Fruit fly (Drosophila melanogaster) whole organism, wandering third instar larva: ENCODE measurements around the gene slpr.

Experiments
- Abd-B ChIP-seq: fragments of >200 bp; optimal IDR thresholded peaks from 2 replicates; lab custom pipeline; 2017; ENCODE audit warnings: missing biosample characterization, missing genetic modification characterization
- CG32264 ChIP-seq: fragments of 200-800 bp; sonication (Bioruptor generic); optimal IDR thresholded peaks from 2 replicates; lab custom pipeline; 2016; ENCODE audit warnings: missing biosample characterization, missing genetic modification characterization
- CG9705 ChIP-seq: fragments of 200-800 bp; sonication (Bioruptor generic); optimal IDR thresholded peaks from 2 replicates; lab custom pipeline; 2018; ENCODE audit warnings: missing biosample characterization, mild to moderate bottlenecking, missing genetic modification characterization
- CrebA ChIP-seq: fragments of 200-800 bp; sonication (Bioruptor generic); optimal IDR thresholded peaks from 2 replicates; lab custom pipeline; 2016; ENCODE audit warnings: missing biosample characterization, mild to moderate bottlenecking, missing genetic modification characterization, borderline replicate concordance
- Dfd ChIP-seq: fragments of >200 bp; optimal IDR thresholded peaks from 2 replicates; lab custom pipeline; 2017; ENCODE audit warnings: missing biosample characterization, missing genetic modification characterization
- Dif ChIP-seq: fragments of 200-275, 200-300 bp; sonication (Bioruptor generic); optimal IDR thresholded peaks from 2 replicates; lab custom pipeline; 2018; ENCODE audit warnings: missing biosample characterization, missing genetic modification characterization; ENCODE audit not compliant: partially characterized antibody
- GATAd ChIP-seq: sonication (Bioruptor generic); optimal IDR thresholded peaks from 2 replicates; lab custom pipeline; 2016; ENCODE audit warnings: missing biosample characterization, missing genetic modification characterization
- HLH106 ChIP-seq: fragments of 200-800 bp; optimal IDR thresholded peaks from 3 replicates; lab custom pipeline; 2019; ENCODE audit warnings: missing biosample characterization, mild to moderate bottlenecking, missing genetic modification characterization, moderate library complexity
- Hnf4 ChIP-seq: fragments of 200-800 bp; sonication (Bioruptor generic); optimal IDR thresholded peaks from 2 replicates; lab custom pipeline; 2016; ENCODE audit warnings: missing biosample characterization, mild to moderate bottlenecking, missing genetic modification characterization
- Hr78 ChIP-seq: fragments of >200 bp; optimal IDR thresholded peaks from 2 replicates; lab custom pipeline; 2017; ENCODE audit warnings: missing biosample characterization, missing genetic modification characterization
- Hr83 ChIP-seq: fragments of 200-300 bp; sonication (Bioruptor generic); optimal IDR thresholded peaks from 2 replicates; lab custom pipeline; 2016; ENCODE audit warnings: missing biosample characterization, mild to moderate bottlenecking, missing genetic modification characterization, moderate library complexity; ENCODE audit not compliant: poor library complexity, severe bottlenecking
- Jra ChIP-seq: sonication (Bioruptor generic); optimal IDR thresholded peaks from 2 replicates; lab custom pipeline; 2016; ENCODE audit warnings: missing biosample characterization, missing genetic modification characterization
- Mio ChIP-seq: sonication (Bioruptor generic); optimal IDR thresholded peaks from 2 replicates; lab custom pipeline; 2016; ENCODE audit warnings: missing biosample characterization, missing genetic modification characterization
- Myc ChIP-seq: fragments of >200 bp; optimal IDR thresholded peaks from 2 replicates; lab custom pipeline; 2017
- N ChIP-seq: fragments of >200 bp; optimal IDR thresholded peaks from 2 replicates; lab custom pipeline; 2018; ENCODE audit warnings: missing biosample characterization, missing external identifiers, missing genetic modification characterization
- OdsH ChIP-seq: fragments of 200-800 bp; sonication (Bioruptor generic); optimal IDR thresholded peaks from 2 replicates; lab custom pipeline; 2016; ENCODE audit warnings: missing biosample characterization, mild to moderate bottlenecking, missing genetic modification characterization
- Rel ChIP-seq, 2 experiments: fragments of 200-800 bp; sonication (Bioruptor generic) in 1 of 2; optimal IDR thresholded peaks; 2 replicates in 1 of 2; 3 replicates in 1 of 2; lab custom pipeline; 2016 to 2019; ENCODE audit warnings: mild to moderate bottlenecking in 2 of 2, missing biosample characterization in 2 of 2, missing genetic modification characterization in 2 of 2, moderate library complexity in 1 of 2
- Sp1 ChIP-seq: fragments of 200-800 bp; sonication (Bioruptor generic); optimal IDR thresholded peaks from 3 replicates; lab custom pipeline; 2019; ENCODE audit warnings: missing biosample characterization, mild to moderate bottlenecking, missing genetic modification characterization, moderate library complexity
- Vsx2 ChIP-seq: fragments of 200-300, 225-300 bp; sonication (Bioruptor generic); optimal IDR thresholded peaks from 2 replicates; lab custom pipeline; 2018; ENCODE audit warnings: missing biosample characterization, missing genetic modification characterization; ENCODE audit not compliant: partially characterized antibody
- br ChIP-seq: fragments of 200-800 bp; sonication (Bioruptor generic); optimal IDR thresholded peaks from 2 replicates; lab custom pipeline; 2016; ENCODE audit warnings: missing biosample characterization, missing genetic modification characterization
- brk ChIP-seq: fragments of 200-800 bp; sonication (Bioruptor generic); optimal IDR thresholded peaks from 2 replicates; lab custom pipeline; 2016; ENCODE audit warnings: missing biosample characterization, mild to moderate bottlenecking, missing genetic modification characterization
- dl ChIP-seq, 2 experiments: fragments of 175-275, 200-275 bp in 1 of 2; fragments of 200-275 bp in 1 of 2; sonication (Bioruptor generic); optimal IDR thresholded peaks; lab custom pipeline; 2018; ENCODE audit warnings: mild to moderate bottlenecking in 2 of 2, missing biosample characterization in 2 of 2, missing genetic modification characterization in 2 of 2, moderate library complexity in 2 of 2; ENCODE audit not compliant: partially characterized antibody in 2 of 2, insufficient read depth in 1 of 2
- dmrt93B ChIP-seq: fragments of 200-800 bp; sonication (Bioruptor generic); optimal IDR thresholded peaks from 2 replicates; lab custom pipeline; 2018; ENCODE audit warnings: missing biosample characterization, mild to moderate bottlenecking, missing genetic modification characterization
- dsf ChIP-seq: sonication (Bioruptor generic); optimal IDR thresholded peaks from 2 replicates; lab custom pipeline; 2016; ENCODE audit warnings: missing biosample characterization, missing genetic modification characterization, borderline replicate concordance
- ey ChIP-seq: fragments of 200-800 bp; sonication (Bioruptor generic); optimal IDR thresholded peaks from 2 replicates; lab custom pipeline; 2016; ENCODE audit warnings: missing biosample characterization, missing genetic modification characterization
- foxo ChIP-seq, 2 experiments: fragments of 200-800 bp; sonication (Bioruptor generic); optimal IDR thresholded peaks; 2 replicates in 1 of 2; 3 replicates in 1 of 2; lab custom pipeline; 2016 to 2017; ENCODE audit warnings: missing biosample characterization in 2 of 2, missing genetic modification characterization in 2 of 2
- fru ChIP-seq: fragments of 200-800 bp; sonication (Bioruptor generic); optimal IDR thresholded peaks from 3 replicates; lab custom pipeline; 2016; ENCODE audit warnings: missing biosample characterization, mild to moderate bottlenecking, missing genetic modification characterization
- h ChIP-seq: fragments of 200-800 bp; sonication (Bioruptor generic); optimal IDR thresholded peaks from 3 replicates; lab custom pipeline; 2016; ENCODE audit warnings: missing biosample characterization, mild to moderate bottlenecking, missing genetic modification characterization
- jim ChIP-seq: fragments of 175-275, 200-325 bp; sonication (Bioruptor generic); optimal IDR thresholded peaks from 2 replicates; lab custom pipeline; 2016; ENCODE audit warnings: missing biosample characterization, mild to moderate bottlenecking, missing genetic modification characterization
- lola ChIP-seq: fragments of >200 bp; optimal IDR thresholded peaks from 2 replicates; lab custom pipeline; 2017; ENCODE audit warnings: missing biosample characterization, missing genetic modification characterization
- pan ChIP-seq: fragments of >200 bp; optimal IDR thresholded peaks from 2 replicates; lab custom pipeline; 2017
- psq ChIP-seq: fragments of 200-800 bp; sonication (Bioruptor generic); optimal IDR thresholded peaks from 3 replicates; lab custom pipeline; 2017; ENCODE audit warnings: missing biosample characterization, mild to moderate bottlenecking, missing genetic modification characterization, moderate library complexity
- rgr ChIP-seq: fragments of 200-800 bp; sonication (Bioruptor generic); optimal IDR thresholded peaks from 3 replicates; lab custom pipeline; 2016; ENCODE audit warnings: missing biosample characterization, mild to moderate bottlenecking, missing genetic modification characterization
- sage ChIP-seq: fragments of 200-800 bp; sonication (Bioruptor generic); optimal IDR thresholded peaks from 2 replicates; lab custom pipeline; 2016; ENCODE audit warnings: missing biosample characterization, mild to moderate bottlenecking, missing genetic modification characterization
- sv ChIP-seq: fragments of 200-800 bp; sonication (Bioruptor generic); optimal IDR thresholded peaks from 3 replicates; lab custom pipeline; 2016; ENCODE audit warnings: missing biosample characterization, missing genetic modification characterization
- tai ChIP-seq: sonication (Bioruptor generic); optimal IDR thresholded peaks from 2 replicates; lab custom pipeline; 2016; ENCODE audit warnings: missing biosample characterization, missing genetic modification characterization
- usp ChIP-seq: fragments of >200 bp; optimal IDR thresholded peaks from 2 replicates; lab custom pipeline; 2017; ENCODE audit warnings: missing biosample characterization, missing genetic modification characterization
- woc ChIP-seq: sonication (Bioruptor generic); optimal IDR thresholded peaks from 2 replicates; lab custom pipeline; 2016; ENCODE audit warnings: missing biosample characterization, mild to moderate bottlenecking, missing genetic modification characterization

slpr gene

DNA sequence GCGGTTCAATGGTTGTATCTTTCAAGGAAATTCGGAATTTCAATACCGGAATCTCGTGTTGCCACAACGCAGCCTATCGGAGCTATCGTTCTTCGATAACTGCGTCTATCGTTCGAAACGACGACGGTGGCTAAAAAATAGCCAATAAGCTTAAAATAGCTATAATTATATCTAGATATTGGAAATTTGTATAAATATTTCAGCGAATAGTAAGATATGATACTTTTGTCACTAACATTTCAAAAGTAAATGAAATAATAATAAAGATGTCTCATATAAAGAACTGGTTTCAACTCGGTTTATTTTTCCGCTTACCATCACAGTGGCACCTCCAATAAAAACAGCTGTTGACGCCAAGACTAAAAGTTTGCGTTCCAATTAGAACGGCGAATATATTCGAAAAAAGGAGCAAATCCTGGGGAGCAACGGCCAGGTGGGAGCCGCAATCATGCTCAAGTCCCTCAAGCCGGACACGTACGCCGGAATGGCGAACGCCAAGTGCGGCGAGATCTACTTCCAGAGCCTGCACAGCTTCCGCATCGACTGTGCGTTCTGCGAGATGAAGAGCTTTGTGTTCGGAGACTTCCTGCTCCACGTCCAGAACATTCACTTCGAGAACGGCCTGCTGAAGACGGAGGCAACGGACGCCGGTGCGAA lies 31.4 kb downstream of the slpr start, which contains the start of the genes alpha-PheRS and CG2129:
Gene alpha-PheRS, minus strand, starts transcription at position 102 of the 657 bp plus-strand sequence.
Gene CG2129, plus strand, starts transcription at position 339 of the 657 bp plus-strand sequence.
- TF ChIP-seq CG9705 (GFP tag; lab: Kevin White, UChicago) = no peak
- peak; percentile 6 for TF ChIP-seq ey
- no peak for TF ChIP-seq Dfd (GFP tag; lab: Kevin White, UChicago)
- no peak for TF ChIP-seq Hr78 (GFP tag; lab: Kevin White, UChicago)
- TF ChIP-seq Myc (lab: Kevin White, UChicago) = peak; percentile 92
- TF ChIP-seq foxo (GFP tag; optimal IDR thresholded peaks at IDR 0.05; lab: Kevin White, UChicago) = no peak
- peak; percentile 65 for TF ChIP-seq HLH106 (tag; lab: Kevin White, UChicago)
- TF ChIP-seq CrebA = no peak
- no peak for TF ChIP-seq dsf (GFP tag; lab: Kevin White, UChicago)
- TF ChIP-seq lola (GFP tag; lab: Kevin White, UChicago) = no peak
- TF ChIP-seq GATAd (GFP tag; lab: Kevin White, UChicago) = no peak
- TF ChIP-seq br (GFP tag; lab: Kevin White, UChicago) = no peak
- TF ChIP-seq jim (GFP tag; lab: Kevin White, UChicago) = no peak
- TF ChIP-seq Rel (GFP tag; optimal IDR thresholded peaks at IDR 0.05; lab: Kevin White, UChicago) = no peak
- TF ChIP-seq Rel (tag; optimal IDR thresholded peaks at IDR 0.05; lab: Kevin White, UChicago) = peak; percentile 52
- TF ChIP-seq rgr = no peak
- peak; percentile 77 for TF ChIP-seq woc (GFP tag; lab: Kevin White, UChicago)
- no peak for TF ChIP-seq dmrt93B
- TF ChIP-seq psq (GFP tag; lab: Kevin White, UChicago) = peak; percentile 31
- TF ChIP-seq h (GFP tag; lab: Kevin White, UChicago) = peak; percentile 41
- TF ChIP-seq pan (lab: Kevin White, UChicago) = no peak
- no peak for TF ChIP-seq fru (GFP tag; lab: Kevin White, UChicago)
- TF ChIP-seq Abd-B (GFP tag; lab: Kevin White, UChicago) = no peak
- no peak for TF ChIP-seq Mio (GFP tag; lab: Kevin White, UChicago)
- TF ChIP-seq Sp1 = peak; percentile 45
- no peak for TF ChIP-seq brk (GFP tag; lab: Kevin White, UChicago)
- no peak for TF ChIP-seq sage (GFP tag; lab: Kevin White, UChicago)
- TF ChIP-seq tai = no peak
- TF ChIP-seq usp (GFP tag; lab: Kevin White, UChicago) = no peak
- TF ChIP-seq Jra = no peak
- TF ChIP-seq OdsH (GFP tag; lab: Kevin White, UChicago) = no peak
- no peak for TF ChIP-seq sv
- no peak for TF ChIP-seq Dif (GFP tag; lab: Kevin White, UChicago)
- TF ChIP-seq dl (GFP tag; optimal IDR thresholded peaks at IDR 0.05; lab: Kevin White, UChicago; ENCODE audit: insufficient read depth in 1 of 2, partially characterized antibody in 2 of 2) = no peak
- no peak for TF ChIP-seq Hnf4
- TF ChIP-seq CG32264 (GFP tag; lab: Kevin White, UChicago) = no peak
- no peak for TF ChIP-seq Hr83 (GFP tag; lab: Kevin White, UChicago)
- TF ChIP-seq Vsx2 (GFP tag; lab: Kevin White, UChicago) = no peak
- TF ChIP-seq N (GFP tag; lab: Kevin White, UChicago) = no peak

DNA sequence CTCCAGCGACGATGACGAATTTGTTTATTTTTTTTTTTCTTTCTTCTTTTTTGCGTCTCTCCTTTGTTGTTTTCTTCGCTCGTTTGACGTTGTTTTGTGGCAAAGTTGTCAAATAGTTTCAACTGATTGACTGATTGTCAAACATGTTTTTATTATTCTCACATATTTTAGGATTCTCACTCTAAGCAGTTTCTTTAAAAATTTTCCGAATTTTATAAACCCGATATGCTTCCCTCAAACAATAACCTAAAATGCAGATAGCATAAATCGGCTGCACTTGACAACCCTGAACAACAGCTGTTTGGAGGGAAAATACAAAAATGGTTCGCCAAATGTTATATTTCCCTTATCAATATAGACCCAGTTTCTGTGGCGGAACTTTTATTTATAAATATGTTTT lies 33.4 kb downstream of the slpr start, which contains the start of gene CG17982:
Gene CG17982, minus strand, starts transcription at position 299 of the 400 bp plus-strand sequence.
- TF ChIP-seq Hnf4 (no peak), dsf (GFP tag; lab: Kevin White, UChicago) (peak; percentile 81), CG32264 (GFP tag; lab: Kevin White, UChicago) (peak; percentile 83), sage (GFP tag; lab: Kevin White, UChicago) (peak; percentile 81), br (GFP tag; lab: Kevin White, UChicago) (peak; percentile 94), CG9705 (GFP tag; lab: Kevin White, UChicago) (peak; percentile 88), pan (lab: Kevin White, UChicago) (no peak), tai (no peak), Jra (peak; percentile 93), ey (peak; percentile 93), foxo (GFP tag; optimal IDR thresholded peaks at IDR 0.05; lab: Kevin White, UChicago) (peak; percentile 81 to 95), Dif (GFP tag; lab: Kevin White, UChicago) (no peak), Mio (GFP tag; lab: Kevin White, UChicago) (peak; percentile 42), woc (GFP tag; lab: Kevin White, UChicago) (peak; percentile 86), lola (GFP tag; lab: Kevin White, UChicago) (no peak), Dfd (GFP tag; lab: Kevin White, UChicago) (no peak), dmrt93B (no peak), rgr (peak; percentile 95), psq (GFP tag; lab: Kevin White, UChicago) (peak; percentile 98), dl (GFP tag; optimal IDR thresholded peaks at IDR 0.05; lab: Kevin White, UChicago; ENCODE audit: insufficient read depth in 1 of 2, partially characterized antibody in 2 of 2) (no peak), Sp1 (peak; percentile 92), Abd-B (GFP tag; lab: Kevin White, UChicago) (no peak), CrebA (no peak), HLH106 (tag; lab: Kevin White, UChicago) (peak; percentile 92), Rel (GFP tag; optimal IDR thresholded peaks at IDR 0.05; lab: Kevin White, UChicago) (peak; percentile 73), Rel (tag; optimal IDR thresholded peaks at IDR 0.05; lab: Kevin White, UChicago) (peak; percentile 99), brk (GFP tag; lab: Kevin White, UChicago) (no peak), usp (GFP tag; lab: Kevin White, UChicago) (no peak), GATAd (GFP tag; lab: Kevin White, UChicago) (peak; percentile 85), N (GFP tag; lab: Kevin White, UChicago) (no peak), Myc (lab: Kevin White, UChicago) (no peak), Hr78 (GFP tag; lab: Kevin White, UChicago) (no peak), Hr83 (GFP tag; lab: Kevin White, UChicago) (peak; percentile 91), Vsx2 (GFP tag; lab: Kevin White, UChicago) (no peak), fru (GFP tag; lab: Kevin White, UChicago) (peak; percentile 93), h (GFP tag; lab: Kevin White, UChicago) (peak; percentile 94), sv (peak; percentile 17), OdsH (GFP tag; lab: Kevin White, UChicago) (peak; percentile 89), jim (GFP tag; lab: Kevin White, UChicago) (no peak)
